Worm (Caenorhabditis elegans) whole organism, midembryonic: ENCODE data around the gene C01G5.5.

Source experiments
- T22C8.4 ChIP-seq: fragments of 200-800 bp; sonication (Bioruptor generic); IDR thresholded peaks from 2 replicates; pipeline ENCODE4 v1.3.6; 2022; ENCODE audit warnings: missing genetic modification characterization, missing compliant biosample characterization
- cog-1 ChIP-seq: sonication (generic microtip); optimal IDR thresholded peaks from 2 replicates; lab custom pipeline; 2016; ENCODE audit warnings: missing genetic modification characterization, missing compliant biosample characterization
- klf-2 ChIP-seq: fragments of 200-800 bp; sonication (Bioruptor generic); conservative IDR thresholded peaks from 2 replicates; pipeline ENCODE4 v1.3.6; 2022; ENCODE audit warnings: missing genetic modification reagents, missing genetic modification characterization, missing compliant biosample characterization
- med-1 ChIP-seq: sonication (generic microtip); optimal IDR thresholded peaks from 2 replicates; lab custom pipeline; 2017; ENCODE audit warnings: missing genetic modification characterization, mild to moderate bottlenecking, missing compliant biosample characterization, antibody characterized with exemption, missing genetic modification reagents; ENCODE audit not compliant: insufficient read depth
- tab-1 ChIP-seq: fragments of 200-800 bp; sonication (Bioruptor generic); IDR thresholded peaks from 2 replicates; pipeline ENCODE4 v1.3.6; 2022; ENCODE audit warnings: missing genetic modification characterization, missing compliant biosample characterization
- ztf-23 ChIP-seq: fragments of 200-800 bp; sonication (Bioruptor generic); IDR thresholded peaks from 2 replicates; pipeline ENCODE4 v1.3.6; 2022; ENCODE audit warnings: missing genetic modification reagents, missing genetic modification characterization, missing compliant biosample characterization
- ztf-29 ChIP-seq: fragments of 200-800 bp; sonication (Bioruptor generic); IDR thresholded peaks from 2 replicates; pipeline ENCODE4 v1.3.6; 2022; ENCODE audit warnings: missing genetic modification reagents, missing genetic modification characterization, missing compliant biosample characterization

DNA sequence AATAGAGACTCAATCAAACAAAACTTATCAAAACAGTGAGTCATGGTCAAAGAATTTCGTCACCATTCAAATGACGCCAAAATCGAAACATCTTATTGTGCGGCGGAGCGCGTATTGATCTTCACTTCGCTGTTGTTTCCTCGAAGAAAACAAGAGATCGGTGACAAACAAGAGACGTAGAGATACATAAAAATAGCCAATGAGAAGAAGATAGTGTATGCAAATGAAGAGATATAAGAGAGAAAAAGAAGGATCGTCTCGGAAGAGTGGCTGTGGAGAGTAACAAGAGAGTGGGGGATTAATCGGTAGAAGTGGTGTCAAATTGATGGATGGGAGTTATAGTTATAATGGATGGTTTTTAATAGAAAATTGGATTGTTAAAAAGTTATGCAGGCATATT is 49.7 kb upstream of the C01G5.5 start:
- no peak for TF ChIP-seq ztf-23
- no peak for TF ChIP-seq klf-2 (GFP tag; lab: Robert Waterston, UW)
- TF ChIP-seq ztf-29 (GFP tag; lab: Robert Waterston, UW), result no peak
- TF ChIP-seq med-1 (GFP tag; lab: Kevin White, UChicago), result no peak
- no peak for TF ChIP-seq T22C8.4 (GFP tag; lab: Robert Waterston, UW)
- TF ChIP-seq tab-1 (GFP tag; lab: Robert Waterston, UW), result no peak
- TF ChIP-seq cog-1, result peak; percentile 66
